Fruit fly (Drosophila melanogaster) whole organism, embryonic: Measurements from ENCODE around the gene Vlet.

Source experiments
- Abd-B ChIP-seq: fragments of 200-800 bp; sonication (Bioruptor generic); optimal IDR thresholded peaks from 2 replicates; lab custom pipeline; 2018; ENCODE audit warnings: missing biosample characterization, mild to moderate bottlenecking, missing genetic modification characterization, moderate library complexity
- Awh ChIP-seq: fragments of 200-800 bp; sonication (Bioruptor generic); IDR thresholded peaks from 2 replicates; pipeline ENCODE4, ENCODE4 v1.3.6; 2022; ENCODE audit warnings: missing biosample characterization, missing genetic modification characterization
- BEAF-32 ChIP-seq: fragments of 200-800 bp; sonication (Bioruptor generic); optimal IDR thresholded peaks from 3 replicates; lab custom pipeline; 2017; ENCODE audit warnings: missing biosample characterization, missing genetic modification characterization, mild to moderate bottlenecking, moderate library complexity, missing genetic modification reagents
- CG10543 ChIP-seq: fragments of 200-800 bp; sonication (Bioruptor generic); optimal IDR thresholded peaks from 3 replicates; lab custom pipeline; 2017; ENCODE audit warnings: missing biosample characterization, mild to moderate bottlenecking, missing genetic modification characterization, moderate library complexity
- CG11456 ChIP-seq: fragments of 200-800 bp; sonication (Bioruptor generic); IDR thresholded peaks from 3 replicates; pipeline ENCODE4 v1.3.6; 2022; ENCODE audit warnings: missing biosample characterization, missing genetic modification characterization
- CG11695 ChIP-seq: fragments of 200-800 bp; sonication (Bioruptor generic); IDR thresholded peaks from 3 replicates; pipeline ENCODE4 v1.3.6; 2022; ENCODE audit warnings: missing biosample characterization, missing genetic modification characterization
- CG12104 ChIP-seq: fragments of 200-800 bp; sonication (Bioruptor generic); optimal IDR thresholded peaks from 3 replicates; lab custom pipeline; 2016; ENCODE audit warnings: missing biosample characterization, missing genetic modification characterization
- CG13894 ChIP-seq: fragments of 200-800 bp; sonication (Bioruptor generic); optimal IDR thresholded peaks from 3 replicates; lab custom pipeline; 2018; ENCODE audit warnings: missing biosample characterization, mild to moderate bottlenecking, missing genetic modification characterization, moderate library complexity
- CG1529 ChIP-seq: fragments of 200-800 bp; sonication (Bioruptor generic); optimal IDR thresholded peaks from 3 replicates; lab custom pipeline; 2018; ENCODE audit warnings: missing biosample characterization, missing genetic modification characterization
- CG1647 ChIP-seq: fragments of 200-800 bp; sonication (Bioruptor generic); optimal IDR thresholded peaks from 3 replicates; lab custom pipeline; 2016; ENCODE audit warnings: missing biosample characterization, missing genetic modification characterization
- CG16815 ChIP-seq: fragments of 200-800 bp; sonication (Bioruptor generic); optimal IDR thresholded peaks from 3 replicates; lab custom pipeline; 2017; ENCODE audit warnings: missing biosample characterization, mild to moderate bottlenecking, missing genetic modification characterization
- CG2889 ChIP-seq: fragments of 200-800 bp; sonication (Bioruptor generic); IDR thresholded peaks from 3 replicates; pipeline ENCODE4 v1.3.6; 2022; ENCODE audit warnings: missing biosample characterization, missing genetic modification characterization
- CG30020 ChIP-seq: fragments of 200-800 bp; optimal IDR thresholded peaks from 2 replicates; lab custom pipeline; 2019; ENCODE audit warnings: missing biosample characterization, mild to moderate bottlenecking, missing genetic modification characterization, moderate library complexity
- CG3163 ChIP-seq: fragments of 200-800 bp; sonication (Bioruptor generic); optimal IDR thresholded peaks from 3 replicates; lab custom pipeline; 2016; ENCODE audit warnings: missing biosample characterization, missing genetic modification characterization
- CG3847 ChIP-seq: fragments of 200-800 bp; sonication (Bioruptor generic); IDR thresholded peaks from 2 replicates; pipeline ENCODE4 v1.3.6; 2022; ENCODE audit warnings: missing biosample characterization, missing genetic modification characterization
- CG6254 ChIP-seq: fragments of 200-800 bp; sonication (Bioruptor generic); optimal IDR thresholded peaks from 3 replicates; lab custom pipeline; 2017; ENCODE audit warnings: mild to moderate bottlenecking, missing biosample characterization, missing genetic modification reagents, missing genetic modification characterization
- CG8388 ChIP-seq: fragments of 200-800 bp; sonication (Bioruptor generic); optimal IDR thresholded peaks from 2 replicates; lab custom pipeline; 2019; ENCODE audit warnings: missing biosample characterization, mild to moderate bottlenecking, missing genetic modification characterization, moderate library complexity
- CG8765 ChIP-seq: fragments of 200-800 bp; sonication (Bioruptor generic); IDR thresholded peaks from 2 replicates; pipeline ENCODE4 v1.3.6; 2022; ENCODE audit warnings: missing biosample characterization, missing genetic modification characterization
- CkIIα-i1 ChIP-seq: fragments of 200-800 bp; sonication (Bioruptor generic); IDR thresholded peaks from 2 replicates; pipeline ENCODE4 v1.3.6; 2022; ENCODE audit warnings: missing biosample characterization, missing genetic modification characterization
- CrebB ChIP-seq: fragments of 200-800 bp; sonication (Bioruptor generic); optimal IDR thresholded peaks from 3 replicates; lab custom pipeline; 2018; ENCODE audit warnings: missing biosample characterization, mild to moderate bottlenecking, missing genetic modification characterization
- D ChIP-seq, 2 experiments: fragments of 200-800 bp in 1 of 2; fragments of >200 bp in 1 of 2; sonication (Bioruptor generic) in 1 of 2; optimal IDR thresholded peaks; 2 replicates in 1 of 2; 3 replicates in 1 of 2; lab custom pipeline; 2017; ENCODE audit warnings: mild to moderate bottlenecking in 1 of 2, missing biosample characterization in 1 of 2, missing genetic modification characterization in 1 of 2, missing genetic modification reagents in 1 of 2
- Dfd ChIP-seq, 2 experiments: fragments of >200 bp; optimal IDR thresholded peaks; 2 replicates each; lab custom pipeline; 2017; ENCODE audit warnings: missing biosample characterization in 2 of 2, missing genetic modification characterization in 2 of 2
- Dll ChIP-seq: fragments of 200-800 bp; sonication (Bioruptor generic); IDR thresholded peaks from 4 replicates; pipeline ENCODE4 v1.3.6; 2022; ENCODE audit warnings: missing biosample characterization, missing genetic modification characterization; ENCODE audit not compliant: partially characterized antibody
- HLH4C ChIP-seq: fragments of 200-800 bp; sonication (Bioruptor generic); IDR thresholded peaks from 3 replicates; pipeline ENCODE4 v1.3.6; 2022; ENCODE audit warnings: missing biosample characterization, missing genetic modification characterization; ENCODE audit not compliant: partially characterized antibody
- HmgZ ChIP-seq: fragments of 200-800 bp; sonication (Bioruptor generic); optimal IDR thresholded peaks from 2 replicates; lab custom pipeline; 2018; ENCODE audit warnings: missing biosample characterization, mild to moderate bottlenecking, missing genetic modification characterization
- Hsf ChIP-seq: fragments of 200-800 bp; sonication (Bioruptor generic); optimal IDR thresholded peaks from 3 replicates; lab custom pipeline; 2016; ENCODE audit warnings: missing biosample characterization, missing genetic modification characterization
- Max ChIP-seq: fragments of 200-800 bp; sonication (Bioruptor generic); optimal IDR thresholded peaks from 2 replicates; lab custom pipeline; 2016; ENCODE audit warnings: missing biosample characterization, mild to moderate bottlenecking, missing genetic modification characterization
- Myb ChIP-seq: fragments of 200-800 bp; sonication (Bioruptor generic); optimal IDR thresholded peaks from 2 replicates; lab custom pipeline; 2016; ENCODE audit warnings: missing biosample characterization, missing genetic modification characterization
- NC2α ChIP-seq: fragments of 200-800 bp; sonication (Bioruptor generic); optimal IDR thresholded peaks from 2 replicates; lab custom pipeline; 2016; ENCODE audit warnings: missing biosample characterization, missing genetic modification characterization
- Oli ChIP-seq: fragments of 200-800 bp; sonication (Bioruptor generic); optimal IDR thresholded peaks from 2 replicates; lab custom pipeline; 2018; ENCODE audit warnings: missing biosample characterization, mild to moderate bottlenecking, missing genetic modification characterization, moderate library complexity
- Side ChIP-seq: fragments of 200-800 bp; sonication (Bioruptor generic); optimal IDR thresholded peaks from 2 replicates; lab custom pipeline; 2016; ENCODE audit warnings: missing biosample characterization, missing genetic modification characterization
- amos ChIP-seq: fragments of 200-800 bp; sonication (Bioruptor generic); IDR thresholded peaks from 2 replicates; pipeline ENCODE4 v1.3.6; 2022; ENCODE audit warnings: missing biosample characterization, missing genetic modification characterization; ENCODE audit not compliant: partially characterized antibody
- bsh ChIP-seq, 2 experiments: fragments of 200-800 bp; sonication (Bioruptor generic); optimal IDR thresholded peaks; 2 replicates each; lab custom pipeline; 2017 to 2018; ENCODE audit warnings: mild to moderate bottlenecking in 2 of 2, missing biosample characterization in 2 of 2, missing genetic modification characterization in 2 of 2, moderate library complexity in 1 of 2
- chm ChIP-seq: fragments of 200-800 bp; sonication (Bioruptor generic); IDR thresholded peaks from 2 replicates; pipeline ENCODE4 v1.3.6; 2022; ENCODE audit warnings: missing biosample characterization, missing genetic modification characterization
- crc ChIP-seq: fragments of 200-800 bp; sonication (Bioruptor generic); optimal IDR thresholded peaks from 2 replicates; lab custom pipeline; 2016; ENCODE audit warnings: missing biosample characterization, missing genetic modification characterization
- gro ChIP-seq: fragments of 200-800 bp; sonication (Bioruptor generic); optimal IDR thresholded peaks from 2 replicates; lab custom pipeline; 2016; ENCODE audit warnings: missing biosample characterization, missing genetic modification characterization
- gsb ChIP-seq: fragments of 200-800 bp; sonication (Bioruptor generic); IDR thresholded peaks from 2 replicates; pipeline ENCODE4 v1.3.6; 2022; ENCODE audit warnings: missing biosample characterization, missing genetic modification characterization
- jing ChIP-seq: fragments of 200-800 bp; sonication (Bioruptor generic); optimal IDR thresholded peaks from 2 replicates; lab custom pipeline; 2018; ENCODE audit warnings: missing biosample characterization, mild to moderate bottlenecking, missing genetic modification characterization
- lov ChIP-seq, 2 experiments: fragments of 200-800 bp in 1 of 2; fragments of >200 bp in 1 of 2; sonication (Bioruptor generic) in 1 of 2; IDR thresholded peaks in 1 of 2; optimal IDR thresholded peaks in 1 of 2; 2 replicates in 1 of 2; 3 replicates in 1 of 2; pipeline versions ENCODE4 v1.3.6 to Lab custom; 2017 to 2022; ENCODE audit warnings: missing biosample characterization in 1 of 2, missing genetic modification characterization in 1 of 2
- onecut ChIP-seq: fragments of 200-800 bp; sonication (Bioruptor generic); IDR thresholded peaks from 2 replicates; pipeline ENCODE4 v1.3.6; 2022; ENCODE audit warnings: missing biosample characterization, missing genetic modification characterization
- pb ChIP-seq: fragments of 200-800 bp; sonication (Bioruptor generic); optimal IDR thresholded peaks from 3 replicates; lab custom pipeline; 2016; ENCODE audit warnings: missing biosample characterization, missing genetic modification characterization
- pnt ChIP-seq: fragments of 200-800 bp; sonication (Bioruptor generic); optimal IDR thresholded peaks from 3 replicates; lab custom pipeline; 2016; ENCODE audit warnings: missing biosample characterization, missing genetic modification characterization
- run ChIP-seq: fragments of 200-800 bp; sonication (Bioruptor generic); optimal IDR thresholded peaks from 3 replicates; lab custom pipeline; 2018; ENCODE audit warnings: missing biosample characterization, mild to moderate bottlenecking, missing genetic modification characterization
- shn ChIP-seq: fragments of 200-800 bp; sonication (Bioruptor generic); optimal IDR thresholded peaks from 3 replicates; lab custom pipeline; 2016; ENCODE audit warnings: missing biosample characterization, missing genetic modification characterization
- ssp ChIP-seq: fragments of 200-800 bp; sonication (Bioruptor generic); IDR thresholded peaks from 2 replicates; pipeline ENCODE4 v1.3.6; 2022; ENCODE audit warnings: missing biosample characterization, missing genetic modification characterization
- tgo ChIP-seq: fragments of 200-800 bp; sonication (Bioruptor generic); IDR thresholded peaks from 3 replicates; pipeline ENCODE4 v1.3.6; 2022; ENCODE audit warnings: missing biosample characterization, missing genetic modification characterization
- trh ChIP-seq: fragments of 200-800 bp; sonication (Bioruptor generic); optimal IDR thresholded peaks from 2 replicates; lab custom pipeline; 2016; ENCODE audit warnings: missing biosample characterization, missing genetic modification characterization

The Vlet gene

dm6 chrX:11715937-11716730 lies 37.7 kb upstream of the Vlet start (continued):
- TF ChIP-seq gro = peak; percentile 91
- TF ChIP-seq HmgZ = peak; percentile 87
- TF ChIP-seq BEAF-32 (GFP tag; lab: Kevin White, UChicago) = peak; percentile 75
- peak; percentile 82; the same call in 2 of the 3 replicates for TF ChIP-seq CG2889 (GFP tag; lab: Robert Waterston, UW)
- peak; percentile 63 for TF ChIP-seq CG30020
- TF ChIP-seq CG11695 = peak; percentile 84
- 0 out of 2 replicates have a peak, but pooled peaks have one; percentile 3 for TF ChIP-seq onecut (GFP tag; lab: Robert Waterston, UW)
- TF ChIP-seq chm (GFP tag; lab: Robert Waterston, UW) = peak; percentile 54
- TF ChIP-seq ssp (GFP tag; lab: Robert Waterston, UW) = peak; percentile 71
- peak; percentile 90 for TF ChIP-seq Hsf
- peak; percentile 92 for TF ChIP-seq Oli (tag; lab: Kevin White, UChicago)
- TF ChIP-seq run (tag; lab: Kevin White, UChicago) = peak; percentile 85
- TF ChIP-seq HLH4C (GFP tag; lab: Robert Waterston, UW) = no peak; the same call in 2 of the 3 replicates
- peak; percentile 76 for TF ChIP-seq tgo (GFP tag; lab: Robert Waterston, UW)
- TF ChIP-seq crc (GFP tag; lab: Kevin White, UChicago) = peak; percentile 71
- peak; percentile 37 for TF ChIP-seq CG10543
- TF ChIP-seq shn (GFP tag; lab: Kevin White, UChicago) = peak; percentile 84
- peak; percentile 84 for TF ChIP-seq CG1529 (GFP tag; lab: Kevin White, UChicago)
- TF ChIP-seq CG3847 (GFP tag; lab: Robert Waterston, UW) = peak; percentile 80
- TF ChIP-seq pnt (GFP tag; lab: Kevin White, UChicago) = peak; percentile 85
- no peak; the same call in 1 of the 2 replicates for TF ChIP-seq CG8765 (GFP tag; lab: Robert Waterston, UW)
- TF ChIP-seq Max (GFP tag; lab: Kevin White, UChicago) = peak; percentile 88
- peak; percentile 73 for TF ChIP-seq gsb (GFP tag; lab: Robert Waterston, UW)
- TF ChIP-seq CG8388 (GFP tag; lab: Kevin White, UChicago) = peak; percentile 82
- peak; percentile 86 for TF ChIP-seq CG16815
- TF ChIP-seq lov (optimal IDR thresholded peaks at IDR 0.05; lab: Kevin White, UChicago) = no peak
- 0 out of 3 replicates have a peak, but pooled peaks have one; percentile 35 for TF ChIP-seq lov (GFP tag; IDR thresholded peaks at IDR 0.05; lab: Robert Waterston, UW)
- TF ChIP-seq NC2α (GFP tag; lab: Kevin White, UChicago) = peak; percentile 77
- peak; percentile 82 to 88 for TF ChIP-seq bsh (GFP tag; optimal IDR thresholded peaks at IDR 0.05; lab: Kevin White, UChicago)
- TF ChIP-seq Dll (GFP tag; lab: Robert Waterston, UW) = peak; percentile 79
- TF ChIP-seq CG13894 (tag; lab: Kevin White, UChicago) = peak; percentile 58
- no peak for TF ChIP-seq Dfd (GFP tag; optimal IDR thresholded peaks at IDR 0.05; lab: Kevin White, UChicago)
- TF ChIP-seq trh (GFP tag; lab: Kevin White, UChicago) = peak; percentile 69
- peak; percentile 75 for TF ChIP-seq Myb (GFP tag; lab: Kevin White, UChicago)
- peak; percentile 81 for TF ChIP-seq pb (GFP tag; lab: Kevin White, UChicago)
- no peak for TF ChIP-seq D (optimal IDR thresholded peaks at IDR 0.05; lab: Kevin White, UChicago)
- TF ChIP-seq D (GFP tag; optimal IDR thresholded peaks at IDR 0.05; lab: Kevin White, UChicago) = peak; percentile 87
- peak; percentile 67 for TF ChIP-seq CG3163 (GFP tag; lab: Kevin White, UChicago)
- TF ChIP-seq CkIIα-i1 = no peak
- peak; percentile 67 for TF ChIP-seq CG6254 (GFP tag; lab: Kevin White, UChicago)
- peak; percentile 68 for TF ChIP-seq CG11456 (GFP tag; lab: Robert Waterston, UW)
- TF ChIP-seq CG12104 (GFP tag; lab: Kevin White, UChicago) = peak; percentile 78
- peak; percentile 76 for TF ChIP-seq CrebB (tag; lab: Kevin White, UChicago)
- peak; percentile 78 for TF ChIP-seq CG1647 (GFP tag; lab: Kevin White, UChicago)
- TF ChIP-seq jing (GFP tag; lab: Kevin White, UChicago) = peak; percentile 79
- TF ChIP-seq Awh = peak; percentile 60; the same call in 1 of the 2 replicates
- TF ChIP-seq Abd-B (GFP tag; lab: Kevin White, UChicago) = peak; percentile 89
- peak; percentile 70 for TF ChIP-seq Side (GFP tag; lab: Kevin White, UChicago)
- peak; percentile 72 for TF ChIP-seq amos (GFP tag; lab: Robert Waterston, UW)
